Fruit fly (Drosophila melanogaster) whole organism, embryonic: ENCODE results near the gene AspRS-m.

ENCODE experiments used
- Adf1 ChIP-seq: fragments of 200-800 bp; sonication (Bioruptor generic); IDR thresholded peaks from 2 replicates; pipeline ENCODE4 v1.3.6; 2022; ENCODE audit warnings: missing biosample characterization, missing genetic modification characterization
- B-H2 ChIP-seq: fragments of 200-800 bp; sonication (Bioruptor generic); optimal IDR thresholded peaks from 2 replicates; lab custom pipeline; 2018; ENCODE audit warnings: missing biosample characterization, mild to moderate bottlenecking, missing genetic modification characterization
- CG10209 ChIP-seq: fragments of 200-800 bp; sonication (Bioruptor generic); optimal IDR thresholded peaks from 3 replicates; lab custom pipeline; 2017; ENCODE audit warnings: missing biosample characterization, mild to moderate bottlenecking, missing genetic modification characterization, missing genetic modification reagents
- CG10366 ChIP-seq: fragments of 200-800 bp; sonication (Bioruptor generic); IDR thresholded peaks from 2 replicates; pipeline ENCODE4 v1.3.6; 2022; ENCODE audit warnings: missing biosample characterization, missing genetic modification characterization
- CG10431 ChIP-seq: fragments of 200-800 bp; sonication (Bioruptor generic); optimal IDR thresholded peaks from 3 replicates; lab custom pipeline; 2018; ENCODE audit warnings: missing biosample characterization, mild to moderate bottlenecking, missing genetic modification characterization
- CG10543 ChIP-seq: fragments of 200-800 bp; sonication (Bioruptor generic); optimal IDR thresholded peaks from 3 replicates; lab custom pipeline; 2017; ENCODE audit warnings: missing biosample characterization, mild to moderate bottlenecking, missing genetic modification characterization, moderate library complexity
- CG11696 ChIP-seq: fragments of 200-800 bp; sonication (Bioruptor generic); IDR thresholded peaks from 2 replicates; pipeline ENCODE4 v1.3.6; 2022; ENCODE audit warnings: missing biosample characterization, missing genetic modification characterization
- CG12299 ChIP-seq: fragments of 200-800 bp; sonication (Bioruptor generic); optimal IDR thresholded peaks from 2 replicates; lab custom pipeline; 2018; ENCODE audit warnings: missing biosample characterization, mild to moderate bottlenecking, missing genetic modification characterization
- CG1233 ChIP-seq: fragments of 200-800 bp; sonication (Bioruptor generic); optimal IDR thresholded peaks from 4 replicates; lab custom pipeline; 2018; ENCODE audit warnings: missing biosample characterization, mild to moderate bottlenecking, missing genetic modification characterization
- CG12391 ChIP-seq: fragments of 200-800 bp; sonication (Bioruptor generic); optimal IDR thresholded peaks from 3 replicates; lab custom pipeline; 2018; ENCODE audit warnings: missing biosample characterization, mild to moderate bottlenecking, missing genetic modification characterization, moderate library complexity
- CG17612 ChIP-seq: fragments of 200-800 bp; sonication (Bioruptor generic); IDR thresholded peaks from 2 replicates; pipeline ENCODE4 v1.3.6; 2022; ENCODE audit warnings: missing biosample characterization, missing genetic modification characterization
- CG18619 ChIP-seq: fragments of 200-800 bp; sonication (Bioruptor generic); optimal IDR thresholded peaks from 3 replicates; lab custom pipeline; 2017; ENCODE audit warnings: missing biosample characterization, mild to moderate bottlenecking, missing genetic modification characterization
- CG34224 ChIP-seq: fragments of 200-800 bp; sonication (Bioruptor generic); IDR thresholded peaks from 3 replicates; pipeline ENCODE4 v1.3.6; 2022; ENCODE audit warnings: missing biosample characterization, missing genetic modification characterization; ENCODE audit not compliant: partially characterized antibody
- CG3726 ChIP-seq: fragments of 200-800 bp; sonication (Bioruptor generic); IDR thresholded peaks from 3 replicates; pipeline ENCODE4, ENCODE4 v1.3.6; 2022; ENCODE audit warnings: missing biosample characterization, missing genetic modification characterization
- CG4854 ChIP-seq: fragments of 200-800 bp; sonication (Bioruptor generic); optimal IDR thresholded peaks from 2 replicates; lab custom pipeline; 2016; ENCODE audit warnings: missing biosample characterization, missing genetic modification characterization, inconsistent platforms
- CG6272 ChIP-seq: fragments of 200-800 bp; sonication (Bioruptor generic); IDR thresholded peaks from 2 replicates; pipeline ENCODE4 v1.3.6; 2022; ENCODE audit warnings: missing biosample characterization, missing genetic modification characterization
- CG6791 ChIP-seq: fragments of 200-800 bp; sonication (Bioruptor generic); IDR thresholded peaks from 3 replicates; pipeline ENCODE4 v1.3.6; 2022; ENCODE audit warnings: missing biosample characterization, missing genetic modification characterization; ENCODE audit not compliant: partially characterized antibody
- Dad ChIP-seq: fragments of 200-800 bp; sonication (Bioruptor generic); optimal IDR thresholded peaks from 3 replicates; lab custom pipeline; 2016; ENCODE audit warnings: missing biosample characterization, missing genetic modification characterization
- Deaf1 ChIP-seq: fragments of 200-800 bp; optimal IDR thresholded peaks from 3 replicates; lab custom pipeline; 2019; ENCODE audit warnings: missing biosample characterization, mild to moderate bottlenecking, missing genetic modification characterization, moderate library complexity
- Dek ChIP-seq: fragments of 200-800 bp; sonication (Bioruptor generic); optimal IDR thresholded peaks from 3 replicates; lab custom pipeline; 2019; ENCODE audit warnings: missing biosample characterization, mild to moderate bottlenecking, missing genetic modification characterization, moderate library complexity
- HLH54F ChIP-seq: fragments of 200-800 bp; sonication (Bioruptor generic); optimal IDR thresholded peaks from 3 replicates; lab custom pipeline; 2016; ENCODE audit warnings: missing biosample characterization, missing genetic modification characterization
- Kr ChIP-seq: fragments of 200-800 bp; sonication (Bioruptor generic); optimal IDR thresholded peaks from 2 replicates; lab custom pipeline; 2017; ENCODE audit warnings: missing biosample characterization, mild to moderate bottlenecking, missing genetic modification characterization
- Myb ChIP-seq: fragments of 200-800 bp; sonication (Bioruptor generic); optimal IDR thresholded peaks from 2 replicates; lab custom pipeline; 2016; ENCODE audit warnings: missing biosample characterization, missing genetic modification characterization
- NC2β ChIP-seq: fragments of 200-800 bp; sonication (Bioruptor generic); optimal IDR thresholded peaks from 2 replicates; lab custom pipeline; 2016; ENCODE audit warnings: missing biosample characterization, missing genetic modification characterization
- NFAT ChIP-seq: fragments of 200-800 bp; sonication (Bioruptor generic); IDR thresholded peaks from 2 replicates; pipeline ENCODE4 v1.3.6; 2022; ENCODE audit warnings: missing biosample characterization, missing genetic modification characterization
- Nf-YB ChIP-seq: fragments of 200-800 bp; sonication (Bioruptor generic); optimal IDR thresholded peaks from 3 replicates; lab custom pipeline; 2019; ENCODE audit warnings: missing biosample characterization, mild to moderate bottlenecking, missing genetic modification characterization, moderate library complexity
- Oaz ChIP-seq: fragments of 200-800 bp; sonication (Bioruptor generic); IDR thresholded peaks from 2 replicates; pipeline ENCODE4 v1.3.6; 2022; ENCODE audit warnings: missing biosample characterization, missing genetic modification characterization
- Optix ChIP-seq: fragments of 200-800 bp; sonication (Bioruptor generic); IDR thresholded peaks from 3 replicates; pipeline ENCODE4 v1.3.6; 2022; ENCODE audit warnings: missing biosample characterization, missing genetic modification characterization
- Pdp1 ChIP-seq, 2 experiments: fragments of 200-800 bp; sonication (Bioruptor generic); optimal IDR thresholded peaks; 3 replicates each; lab custom pipeline; 2016; ENCODE audit warnings: missing biosample characterization in 2 of 2, missing genetic modification characterization in 2 of 2, mild to moderate bottlenecking in 1 of 2, moderate library complexity in 1 of 2
- Poxn ChIP-seq: fragments of 200-800 bp; sonication (Bioruptor generic); IDR thresholded peaks from 2 replicates; pipeline ENCODE4 v1.3.6; 2022; ENCODE audit warnings: missing biosample characterization, missing genetic modification characterization
- YL-1 ChIP-seq: fragments of 200-800 bp; sonication (Bioruptor generic); optimal IDR thresholded peaks from 3 replicates; lab custom pipeline; 2017; ENCODE audit warnings: missing biosample characterization, mild to moderate bottlenecking, missing genetic modification characterization
- ato ChIP-seq: fragments of 200-800 bp; sonication (Bioruptor generic); IDR thresholded peaks from 2 replicates; pipeline ENCODE4 v1.3.6; 2022; ENCODE audit warnings: missing biosample characterization, missing genetic modification characterization; ENCODE audit not compliant: partially characterized antibody
- btn ChIP-seq: fragments of 200-800 bp; sonication (Bioruptor generic); optimal IDR thresholded peaks from 2 replicates; lab custom pipeline; 2016; ENCODE audit warnings: missing biosample characterization, missing genetic modification characterization
- caup ChIP-seq: fragments of 200-800 bp; sonication (Bioruptor generic); optimal IDR thresholded peaks from 3 replicates; lab custom pipeline; 2017; ENCODE audit warnings: missing biosample characterization, mild to moderate bottlenecking, missing genetic modification characterization, moderate library complexity; ENCODE audit not compliant: severe bottlenecking
- ci ChIP-seq: fragments of 200-800 bp; sonication (Bioruptor generic); IDR thresholded peaks from 3 replicates; pipeline ENCODE4 v1.3.6; 2022; ENCODE audit warnings: missing biosample characterization, missing genetic modification characterization
- dimm ChIP-seq: fragments of 200-800 bp; sonication (Bioruptor generic); IDR thresholded peaks from 2 replicates; pipeline ENCODE4 v1.3.6; 2022; ENCODE audit warnings: missing biosample characterization, missing genetic modification characterization
- en ChIP-seq: fragments of 200-800 bp; sonication (Bioruptor generic); optimal IDR thresholded peaks from 2 replicates; lab custom pipeline; 2016; ENCODE audit warnings: missing biosample characterization, missing genetic modification characterization
- gsb-n ChIP-seq: fragments of 200-800 bp; sonication (Bioruptor generic); optimal IDR thresholded peaks from 3 replicates; lab custom pipeline; 2018; ENCODE audit warnings: missing biosample characterization, mild to moderate bottlenecking, missing genetic modification characterization
- insv ChIP-seq, 2 experiments: fragments of 200-800 bp; sonication (Bioruptor generic); optimal IDR thresholded peaks; 3 replicates each; lab custom pipeline; 2016 to 2018; ENCODE audit warnings: missing biosample characterization in 2 of 2, missing genetic modification characterization in 2 of 2
- kni ChIP-seq: fragments of 200-800 bp; sonication (Bioruptor generic); optimal IDR thresholded peaks from 3 replicates; lab custom pipeline; 2017; ENCODE audit warnings: mild to moderate bottlenecking, missing biosample characterization, missing genetic modification reagents, missing genetic modification characterization
- maf-S ChIP-seq: fragments of 200-800 bp; sonication (Bioruptor generic); optimal IDR thresholded peaks from 2 replicates; lab custom pipeline; 2016; ENCODE audit warnings: missing biosample characterization, missing genetic modification characterization
- nerfin-2 ChIP-seq: fragments of 200-800 bp; sonication (Bioruptor generic); IDR thresholded peaks from 2 replicates; pipeline ENCODE4 v1.3.6; 2022; ENCODE audit warnings: missing biosample characterization, missing genetic modification characterization; ENCODE audit not compliant: partially characterized antibody
- phol ChIP-seq: fragments of 200-800 bp; sonication (Bioruptor generic); optimal IDR thresholded peaks from 3 replicates; lab custom pipeline; 2018; ENCODE audit warnings: missing biosample characterization, mild to moderate bottlenecking, missing genetic modification characterization, moderate library complexity
- tap ChIP-seq: fragments of 200-800 bp; optimal IDR thresholded peaks from 3 replicates; lab custom pipeline; 2019; ENCODE audit warnings: missing biosample characterization, mild to moderate bottlenecking, missing genetic modification characterization, moderate library complexity
- tna ChIP-seq: fragments of 200-800 bp; sonication (Bioruptor generic); IDR thresholded peaks from 2 replicates; pipeline ENCODE4 v1.3.6; 2022; ENCODE audit warnings: missing biosample characterization, missing genetic modification characterization; ENCODE audit not compliant: partially characterized antibody
- twi ChIP-seq: fragments of 200-800 bp; optimal IDR thresholded peaks from 2 replicates; lab custom pipeline; 2019; ENCODE audit warnings: missing biosample characterization, mild to moderate bottlenecking, missing genetic modification characterization, moderate library complexity
- tx ChIP-seq: fragments of 200-800 bp; sonication (Bioruptor generic); optimal IDR thresholded peaks from 2 replicates; lab custom pipeline; 2016; ENCODE audit warnings: missing biosample characterization, missing genetic modification characterization
- unpg ChIP-seq: fragments of 200-800 bp; sonication (Bioruptor generic); optimal IDR thresholded peaks from 3 replicates; lab custom pipeline; 2018; ENCODE audit warnings: missing biosample characterization, mild to moderate bottlenecking, missing genetic modification characterization, moderate library complexity
- yki ChIP-seq: fragments of >200 bp; optimal IDR thresholded peaks from 3 replicates; lab custom pipeline; 2018
- z ChIP-seq: fragments of 200-800 bp; sonication (Bioruptor generic); IDR thresholded peaks from 3 replicates; pipeline ENCODE4 v1.3.6; 2022; ENCODE audit warnings: missing biosample characterization, missing genetic modification characterization
- zfh1 ChIP-seq: fragments of 200-800 bp; sonication (Bioruptor generic); IDR thresholded peaks from 3 replicates; pipeline ENCODE4 v1.3.6; 2022; ENCODE audit warnings: missing biosample characterization, missing genetic modification characterization

AspRS-m gene

dm6 chr2L:16880930-16881329, 54.1 kb downstream of the AspRS-m start (continued):
- TF ChIP-seq ci (GFP tag; lab: Robert Waterston, UW): peak; percentile 66; the same call in 2 of the 3 replicates
- TF ChIP-seq Kr (GFP tag; lab: Kevin White, UChicago): no peak
- TF ChIP-seq CG6791 (GFP tag; lab: Robert Waterston, UW): no peak
- no peak for TF ChIP-seq phol (tag; lab: Kevin White, UChicago)
- TF ChIP-seq Oaz: no peak
- TF ChIP-seq Poxn (GFP tag; lab: Robert Waterston, UW): no peak
- no peak for TF ChIP-seq unpg (GFP tag; lab: Kevin White, UChicago)
- TF ChIP-seq CG18619 (GFP tag; lab: Kevin White, UChicago): no peak
- no peak for TF ChIP-seq CG6272 (GFP tag; lab: Robert Waterston, UW)
- no peak for TF ChIP-seq Myb
- peak; percentile 49; the same call in 2 of the 3 replicates for TF ChIP-seq CG34224
- no peak for TF ChIP-seq Optix (GFP tag; lab: Robert Waterston, UW)
- TF ChIP-seq ato (GFP tag; lab: Robert Waterston, UW): no peak
- 0 out of 2 replicates have a peak, but pooled peaks have one; percentile 12 for TF ChIP-seq tna (GFP tag; lab: Robert Waterston, UW)
- TF ChIP-seq NFAT (GFP tag; lab: Robert Waterston, UW): no peak; the same call in 1 of the 2 replicates
- TF ChIP-seq HLH54F (GFP tag; lab: Kevin White, UChicago): no peak
- no peak for TF ChIP-seq btn (GFP tag; lab: Kevin White, UChicago)
- TF ChIP-seq twi (tag; lab: Kevin White, UChicago): no peak
- TF ChIP-seq Nf-YB (GFP tag; lab: Kevin White, UChicago): no peak
- TF ChIP-seq CG12391: no peak
- TF ChIP-seq YL-1 (GFP tag; lab: Kevin White, UChicago): no peak
- TF ChIP-seq dimm (GFP tag; lab: Robert Waterston, UW): no peak
- no peak for TF ChIP-seq zfh1 (GFP tag; lab: Robert Waterston, UW)
- TF ChIP-seq caup: peak; percentile 10
- TF ChIP-seq yki (lab: Kevin White, UChicago): no peak
- no peak for TF ChIP-seq CG10209
- no peak for TF ChIP-seq gsb-n (tag; lab: Kevin White, UChicago)
- no peak for TF ChIP-seq kni (GFP tag; lab: Kevin White, UChicago)
- TF ChIP-seq CG17612 (GFP tag; lab: Robert Waterston, UW): no peak
- no peak for TF ChIP-seq insv (GFP tag; optimal IDR thresholded peaks at IDR 0.05; lab: Kevin White, UChicago)
- no peak for TF ChIP-seq Dek (tag; lab: Kevin White, UChicago)
- TF ChIP-seq CG11696: no peak
- no peak for TF ChIP-seq CG12299 (tag; lab: Kevin White, UChicago)
- TF ChIP-seq CG10543: peak; percentile 84
- no peak for TF ChIP-seq CG10431 (GFP tag; lab: Kevin White, UChicago)
- no peak for TF ChIP-seq CG10366 (GFP tag; lab: Robert Waterston, UW)
- no peak for TF ChIP-seq Dad (GFP tag; lab: Kevin White, UChicago)
- TF ChIP-seq B-H2 (GFP tag; lab: Kevin White, UChicago): no peak
- TF ChIP-seq tx (GFP tag; lab: Kevin White, UChicago): no peak
- TF ChIP-seq en (GFP tag; lab: Kevin White, UChicago): no peak
- no peak for TF ChIP-seq nerfin-2 (GFP tag; lab: Robert Waterston, UW)
- no peak for TF ChIP-seq CG1233
- peak; percentile 99 for TF ChIP-seq Deaf1
- TF ChIP-seq NC2β (GFP tag; lab: Kevin White, UChicago): no peak
- no peak for TF ChIP-seq maf-S
- TF ChIP-seq CG3726 (GFP tag; lab: Robert Waterston, UW): no peak
- TF ChIP-seq CG4854: no peak
- TF ChIP-seq tap (tag; lab: Kevin White, UChicago): no peak
- TF ChIP-seq Adf1 (GFP tag; lab: Robert Waterston, UW): peak; percentile 32; the same call in 1 of the 2 replicates
- TF ChIP-seq z: no peak
- no peak for TF ChIP-seq Pdp1 (GFP tag; optimal IDR thresholded peaks at IDR 0.05; lab: Kevin White, UChicago)
